Worm (Caenorhabditis elegans) whole organism, L3 larva: ENCODE results near the gene Y43F8B.3.

ENCODE experiments used
- R02D3.7 ChIP-seq: fragments of 150-350 bp; optimal IDR thresholded peaks from 2 replicates; lab custom pipeline; 2014; ENCODE audit warnings: missing biosample characterization, missing genetic modification characterization
- ama-1 ChIP-seq: fragments of 150-350 bp; optimal IDR thresholded peaks from 2 replicates; lab custom pipeline; 2018
- ceh-82 ChIP-seq: fragments of 150-350 bp; optimal IDR thresholded peaks from 2 replicates; lab custom pipeline; 2014; ENCODE audit warnings: missing biosample characterization, missing genetic modification characterization
- elt-1 ChIP-seq: fragments of 150-350 bp; optimal IDR thresholded peaks from 2 replicates; lab custom pipeline; 2014; ENCODE audit warnings: missing biosample characterization, missing genetic modification characterization
- fos-1 ChIP-seq: fragments of 150-350 bp; optimal IDR thresholded peaks from 2 replicates; lab custom pipeline; 2014; ENCODE audit warnings: missing biosample characterization, missing genetic modification characterization
- jun-1 ChIP-seq: fragments of 150-350 bp; optimal IDR thresholded peaks from 2 replicates; lab custom pipeline; 2014; ENCODE audit warnings: missing biosample characterization, missing genetic modification reagents, missing genetic modification characterization
- lin-39 ChIP-seq: fragments of 150-350 bp; optimal IDR thresholded peaks from 2 replicates; lab custom pipeline; 2018; ENCODE audit warnings: missing biosample characterization, missing genetic modification reagents, missing genetic modification characterization
- nhr-11 ChIP-seq: fragments of 150-350 bp; optimal IDR thresholded peaks from 2 replicates; lab custom pipeline; 2014; ENCODE audit warnings: missing biosample characterization, missing genetic modification characterization
- nhr-12 ChIP-seq: fragments of 150-350 bp; optimal IDR thresholded peaks from 2 replicates; lab custom pipeline; 2014; ENCODE audit warnings: missing biosample characterization, missing genetic modification characterization
- nhr-237 ChIP-seq: fragments of 150-350 bp; optimal IDR thresholded peaks from 2 replicates; lab custom pipeline; 2014; ENCODE audit warnings: missing biosample characterization, missing genetic modification characterization
- nhr-76 ChIP-seq: fragments of 150-350 bp; sonication (generic microtip); optimal IDR thresholded peaks from 5 replicates; lab custom pipeline; 2014; ENCODE audit warnings: missing biosample characterization, missing genetic modification characterization
- sea-2 ChIP-seq: fragments of 150-350 bp; sonication (generic microtip); optimal IDR thresholded peaks from 4 replicates; lab custom pipeline; 2014; ENCODE audit warnings: missing biosample characterization, missing genetic modification reagents, missing genetic modification characterization
- unc-62 ChIP-seq: fragments of 150-350 bp; sonication (generic microtip); optimal IDR thresholded peaks from 4 replicates; lab custom pipeline; 2014; ENCODE audit warnings: missing biosample characterization, missing genetic modification reagents, missing genetic modification characterization
- zag-1 ChIP-seq: fragments of 150-350 bp; optimal IDR thresholded peaks from 2 replicates; lab custom pipeline; 2014; ENCODE audit warnings: missing biosample characterization, missing genetic modification characterization

DNA sequence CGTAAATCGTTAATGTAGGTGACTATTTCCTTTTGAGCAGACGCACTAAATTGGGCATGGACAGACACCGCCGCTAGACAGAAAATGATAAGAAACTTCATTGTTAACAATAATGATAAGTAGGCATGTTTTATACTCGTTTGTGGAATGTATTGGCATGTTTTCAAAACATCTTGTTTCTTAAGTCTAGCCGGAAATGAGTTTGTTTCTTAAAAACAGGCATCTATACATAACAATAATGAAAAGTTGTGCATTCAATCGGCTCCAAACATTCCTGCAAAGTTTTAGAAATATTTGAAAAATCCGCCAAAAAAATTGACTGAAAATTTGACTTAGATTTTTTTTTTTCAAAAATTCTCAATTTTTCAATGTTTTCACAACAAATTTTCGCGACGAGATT, 7.3 kb upstream of the Y43F8B.3 start, which contains the start of gene scl-21:
- no peak for TF ChIP-seq lin-39
- no peak for TF ChIP-seq zag-1 (tag; lab: Kevin White, UChicago)
- no peak for TF ChIP-seq fos-1 (tag; lab: Kevin White, UChicago)
- TF ChIP-seq nhr-237 (tag; lab: Kevin White, UChicago): no peak
- TF ChIP-seq elt-1 (tag; lab: Kevin White, UChicago): no peak
- TF ChIP-seq nhr-76 (tag; lab: Kevin White, UChicago): no peak
- no peak for TF ChIP-seq ama-1 (lab: Kevin White, UChicago)
- no peak for TF ChIP-seq nhr-12 (tag; lab: Kevin White, UChicago)
- TF ChIP-seq nhr-11 (tag; lab: Kevin White, UChicago): no peak
- TF ChIP-seq ceh-82 (tag; lab: Kevin White, UChicago): no peak
- TF ChIP-seq sea-2 (GFP tag; lab: Kevin White, UChicago): no peak
- no peak for TF ChIP-seq R02D3.7 (tag; lab: Kevin White, UChicago)
- no peak for TF ChIP-seq jun-1 (tag; lab: Kevin White, UChicago)
- no peak for TF ChIP-seq unc-62
